Worm (Caenorhabditis elegans): Measurements from ENCODE around the gene ubc-13.

ubc-13 gene

ce11 chrIV:2890401-2890952, 35.0 kb downstream of the ubc-13 start, which contains the start of the genes nprt-1 and dib-1:
Gene nprt-1, minus strand, starts transcription at chrIV:2890451.
Gene dib-1, plus strand, starts transcription at chrIV:2890882.
- TF ChIP-seq cog-1 (tag; optimal IDR thresholded peaks at IDR 0.05) (no peak), klf-2 (GFP tag; conservative IDR thresholded peaks at IDR 0.05) (no peak), med-1 (GFP tag; optimal IDR thresholded peaks at IDR 0.05; ENCODE audit: insufficient read depth) (no peak), flt-1 (GFP tag; IDR thresholded peaks at IDR 0.05) (no peak), ref-1 (GFP tag; conservative IDR thresholded peaks at IDR 0.05) (no peak), ztf-29 (GFP tag; IDR thresholded peaks at IDR 0.05) (no peak), tab-1 (GFP tag; IDR thresholded peaks at IDR 0.05) (no peak)

ce11 chrIV:2888496-2889101, 36.9 kb downstream of the ubc-13 start:
- TF ChIP-seq klf-2 (GFP tag; conservative IDR thresholded peaks at IDR 0.05) (no peak), ztf-29 (GFP tag; IDR thresholded peaks at IDR 0.05) (no peak), cog-1 (tag; optimal IDR thresholded peaks at IDR 0.05) (no peak), ref-1 (GFP tag; conservative IDR thresholded peaks at IDR 0.05) (no peak), flt-1 (GFP tag; IDR thresholded peaks at IDR 0.05) (no peak), tab-1 (GFP tag; IDR thresholded peaks at IDR 0.05) (no peak), T22C8.4 (GFP tag; IDR thresholded peaks at IDR 0.05) (no peak)

ce11 chrIV:2887245-2887644, 38.2 kb downstream of the ubc-13 start:
- no peak for TF ChIP-seq ref-1 (GFP tag; conservative IDR thresholded peaks at IDR 0.05)
- TF ChIP-seq klf-2 (GFP tag; conservative IDR thresholded peaks at IDR 0.05) = no peak
- TF ChIP-seq ztf-23 (GFP tag; IDR thresholded peaks at IDR 0.05) = no peak

- TF ChIP-seq ztf-29 (GFP tag; IDR thresholded peaks at IDR 0.05) (no peak), cog-1 (tag; optimal IDR thresholded peaks at IDR 0.05) (no peak), tab-1 (GFP tag; IDR thresholded peaks at IDR 0.05) (no peak), med-1 (GFP tag; optimal IDR thresholded peaks at IDR 0.05; ENCODE audit: insufficient read depth) (no peak), T22C8.4 (GFP tag; IDR thresholded peaks at IDR 0.05) (no peak)
These were observed 38.8 kb downstream of the ubc-13 start, which contains the start of gene dml-1 for ce11 chrIV:2886655-2887054. Gene dml-1, plus strand, starts transcription at chrIV:2886955.

ce11 chrIV:2885260-2885659, 40.2 kb downstream of the ubc-13 start:
- TF ChIP-seq T22C8.4 (GFP tag; IDR thresholded peaks at IDR 0.05) = no peak
